Fruit fly (Drosophila melanogaster): Measurements from ENCODE around the gene Ziz.

Gene Ziz

DNA sequence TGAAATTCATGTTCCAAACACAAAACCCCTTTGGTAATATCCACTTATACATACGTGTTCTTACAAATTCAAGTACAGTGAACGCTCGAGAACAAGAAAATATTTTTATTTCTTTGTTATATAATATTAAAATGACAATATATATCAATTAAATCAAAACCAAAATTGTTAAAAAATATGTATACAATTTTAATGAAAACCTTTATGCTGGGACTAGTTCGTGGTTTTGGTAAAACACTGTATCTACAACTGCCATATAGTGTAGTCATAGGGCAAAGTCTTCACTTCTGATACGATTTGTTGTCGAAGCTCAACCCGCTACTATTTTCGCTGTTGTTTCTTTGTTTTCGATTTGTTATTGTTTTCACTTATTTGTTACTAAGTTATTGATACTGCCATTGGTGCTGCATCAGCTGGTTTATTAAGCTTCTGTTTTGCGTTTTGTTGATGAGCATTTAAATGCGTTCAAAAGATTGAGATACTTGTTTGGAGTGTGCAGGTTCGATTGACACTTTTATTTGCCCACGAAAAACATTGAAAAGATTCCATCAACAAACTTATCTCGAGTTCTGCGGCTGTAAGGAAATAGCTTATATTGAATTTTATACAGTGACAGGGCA is 61.3 kb downstream of the Ziz start (continued):
- TF ChIP-seq ken (GFP tag; IDR thresholded peaks at IDR 0.05) (peak; percentile 5; the same call in 1 of the 3 replicates), ATbp (GFP tag; optimal IDR thresholded peaks at IDR 0.05) (no peak), scrt (GFP tag; optimal IDR thresholded peaks at IDR 0.05) (no peak), ems (GFP tag; optimal IDR thresholded peaks at IDR 0.05) (no peak), toy (GFP tag; IDR thresholded peaks at IDR 0.05) (no peak), CG18262 (tag; optimal IDR thresholded peaks at IDR 0.05) (no peak), lbe (GFP tag; optimal IDR thresholded peaks at IDR 0.05) (no peak), Elba2 (GFP tag; optimal IDR thresholded peaks at IDR 0.05) (no peak), CG42726 (GFP tag; IDR thresholded peaks at IDR 0.05; ENCODE audit: partially characterized antibody) (no peak), Dp (GFP tag; optimal IDR thresholded peaks at IDR 0.05) (no peak), CG31224 (GFP tag; IDR thresholded peaks at IDR 0.05) (peak; percentile 19; the same call in 1 of the 2 replicates), CG10959 (GFP tag; IDR thresholded peaks at IDR 0.05) (no peak), seq (GFP tag; IDR thresholded peaks at IDR 0.05) (peak; percentile 69), Bteb2 (GFP tag; optimal IDR thresholded peaks at IDR 0.05) (no peak), Asciz (GFP tag; optimal IDR thresholded peaks at IDR 0.05) (no peak), CG7357 (GFP tag; IDR thresholded peaks at IDR 0.05) (0 out of 3 replicates have a peak, but pooled peaks have one; percentile 35), kah (GFP tag; optimal IDR thresholded peaks at IDR 0.05) (no peak), Scr (GFP tag; IDR thresholded peaks at IDR 0.05; ENCODE audit: partially characterized antibody) (no peak), fru (optimal IDR thresholded peaks at IDR 0.05) (no peak), CG6254 (GFP tag; optimal IDR thresholded peaks at IDR 0.05) (no peak), fd96Cb (tag; optimal IDR thresholded peaks at IDR 0.05) (no peak), p53 (GFP tag; optimal IDR thresholded peaks at IDR 0.05) (no peak), CG14667 (GFP tag; IDR thresholded peaks at IDR 0.05) (no peak), CG17328 (GFP tag; IDR thresholded peaks at IDR 0.05) (peak; percentile 49; the same call in 1 of the 2 replicates), h (optimal IDR thresholded peaks at IDR 0.05) (no peak), CG15479 (GFP tag; optimal IDR thresholded peaks at IDR 0.05) (no peak), Oaz (GFP tag; IDR thresholded peaks at IDR 0.05) (no peak), Dek (tag; optimal IDR thresholded peaks at IDR 0.05) (peak; percentile 45), NC2α (GFP tag; optimal IDR thresholded peaks at IDR 0.05) (no peak), Gug (GFP tag; IDR thresholded peaks at IDR 0.05) (no peak; the same call in 3 of the 4 replicates), CG9932 (GFP tag; IDR thresholded peaks at IDR 0.05) (peak; percentile 82), CG2889 (GFP tag; IDR thresholded peaks at IDR 0.05) (no peak), CG15696 (tag; optimal IDR thresholded peaks at IDR 0.05) (no peak), lmd (GFP tag; IDR thresholded peaks at IDR 0.05) (peak; percentile 61), inv (GFP tag; IDR thresholded peaks at IDR 0.05; ENCODE audit: partially characterized antibody) (no peak), CG10209 (GFP tag; optimal IDR thresholded peaks at IDR 0.05) (peak; percentile 38), CG10274 (GFP tag; optimal IDR thresholded peaks at IDR 0.05) (no peak), pum (GFP tag; optimal IDR thresholded peaks at IDR 0.05) (no peak), Oli (tag; optimal IDR thresholded peaks at IDR 0.05) (no peak), zen (tag; optimal IDR thresholded peaks at IDR 0.05) (no peak), HHEX (GFP tag; optimal IDR thresholded peaks at IDR 0.05) (no peak), Camta (GFP tag; optimal IDR thresholded peaks at IDR 0.05) (no peak), tll (GFP tag; optimal IDR thresholded peaks at IDR 0.05) (no peak), tap (tag; optimal IDR thresholded peaks at IDR 0.05) (peak; percentile 40), fd64A (GFP tag; optimal IDR thresholded peaks at IDR 0.05) (no peak), danr (GFP tag; IDR thresholded peaks at IDR 0.05) (no peak), chinmo (GFP tag; IDR thresholded peaks at IDR 0.05; ENCODE audit: partially characterized antibody) (no peak), prd (optimal IDR thresholded peaks at IDR 0.05) (no peak), prd (GFP tag; IDR thresholded peaks at IDR 0.05) (peak; percentile 52; the same call in 1 of the 3 replicates), CG12071 (GFP tag; optimal IDR thresholded peaks at IDR 0.05) (no peak), nom (GFP tag; optimal IDR thresholded peaks at IDR 0.05) (peak; percentile 70)

All from whole organism, embryonic.